Worm (Caenorhabditis elegans): ENCODE measurements around the gene K10H10.10.

- TF ChIP-seq ceh-82 (tag; optimal IDR thresholded peaks at IDR 0.05) (no peak), mdl-1 (tag; optimal IDR thresholded peaks at IDR 0.05) (no peak), skn-1 (tag; optimal IDR thresholded peaks at IDR 0.05) (no peak), ama-1 (optimal IDR thresholded peaks at IDR 0.05) (no peak), lsy-2 (tag; optimal IDR thresholded peaks at IDR 0.05) (no peak), snpc-4 (tag; optimal IDR thresholded peaks at IDR 0.05) (no peak), unc-62 (GFP tag; optimal IDR thresholded peaks at IDR 0.05) (no peak), ZK546.5 (tag; optimal IDR thresholded peaks at IDR 0.05) (no peak), elt-1 (tag; optimal IDR thresholded peaks at IDR 0.05) (no peak)
These were observed 12.2 kb upstream of the K10H10.10 start for ce11 chrII:14495341-14495740.
